Fruit fly (Drosophila melanogaster): Measurements from ENCODE around the gene CG11596.
A peak's percentile ranks its signal among the peaks of the same experiment; 100 is the strongest.

CG11596 gene

DNA sequence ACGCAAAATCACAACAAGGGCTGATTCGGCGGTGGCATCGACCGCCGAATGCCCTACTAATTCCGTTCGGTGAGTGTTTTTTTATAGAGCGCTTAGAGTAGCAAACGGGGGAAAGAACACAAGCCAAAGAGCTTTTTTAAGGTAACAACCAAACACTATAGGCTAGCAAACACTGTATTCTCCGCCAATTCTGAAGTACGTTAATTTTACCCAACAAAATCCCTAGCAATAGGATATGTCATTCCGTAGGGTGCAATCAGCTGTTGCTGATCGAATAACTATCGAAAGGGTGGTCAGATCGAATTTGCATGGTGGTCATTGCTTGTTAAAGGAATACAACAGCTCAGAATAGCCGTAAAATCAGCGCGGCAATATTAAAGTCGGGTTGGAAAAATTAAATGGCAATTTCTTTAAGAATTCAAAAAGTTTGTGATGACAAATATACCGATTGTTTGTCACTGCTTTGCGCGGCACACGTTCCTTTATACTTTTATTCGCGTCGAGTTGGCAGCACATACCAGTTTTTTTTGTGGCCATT lies 19.7 kb upstream of the CG11596 start, which contains the start of gene mip130:
mip130 (plus strand) TSS at position 513 of the 538 bp plus-strand sequence.
- TF ChIP-seq ovo (GFP tag; optimal IDR thresholded peaks at IDR 0.05) (peak; percentile 46), toe (GFP tag; optimal IDR thresholded peaks at IDR 0.05) (peak; percentile 51), CG11617 (GFP tag; optimal IDR thresholded peaks at IDR 0.05) (peak; percentile 81), tj (GFP tag; optimal IDR thresholded peaks at IDR 0.05) (peak; percentile 57), CG33017 (tag; optimal IDR thresholded peaks at IDR 0.05) (peak; percentile 42), Mnt (GFP tag; optimal IDR thresholded peaks at IDR 0.05) (peak; percentile 67), CG12768 (GFP tag; optimal IDR thresholded peaks at IDR 0.05) (peak; percentile 75), Crg-1 (GFP tag; optimal IDR thresholded peaks at IDR 0.05) (peak; percentile 55), Clk (GFP tag; optimal IDR thresholded peaks at IDR 0.05) (no peak), CG7045 (GFP tag; optimal IDR thresholded peaks at IDR 0.05) (peak; percentile 17), CG14711 (tag; optimal IDR thresholded peaks at IDR 0.05) (peak; percentile 70), pad (GFP tag; optimal IDR thresholded peaks at IDR 0.05) (peak; percentile 46), CG5204 (GFP tag; optimal IDR thresholded peaks at IDR 0.05) (peak; percentile 25), cnc (optimal IDR thresholded peaks at IDR 0.05) (no peak), Hr96 (GFP tag; optimal IDR thresholded peaks at IDR 0.05) (peak; percentile 78), CG1620 (GFP tag; optimal IDR thresholded peaks at IDR 0.05) (peak; percentile 50), kay (GFP tag; ENCODE audit: borderline replicate concordance) (no peak), CG7101 (tag; optimal IDR thresholded peaks at IDR 0.05) (peak; percentile 83), bab1 (GFP tag; optimal IDR thresholded peaks at IDR 0.05) (peak; percentile 79), cic (GFP tag; optimal IDR thresholded peaks at IDR 0.05) (no peak)

DNA sequence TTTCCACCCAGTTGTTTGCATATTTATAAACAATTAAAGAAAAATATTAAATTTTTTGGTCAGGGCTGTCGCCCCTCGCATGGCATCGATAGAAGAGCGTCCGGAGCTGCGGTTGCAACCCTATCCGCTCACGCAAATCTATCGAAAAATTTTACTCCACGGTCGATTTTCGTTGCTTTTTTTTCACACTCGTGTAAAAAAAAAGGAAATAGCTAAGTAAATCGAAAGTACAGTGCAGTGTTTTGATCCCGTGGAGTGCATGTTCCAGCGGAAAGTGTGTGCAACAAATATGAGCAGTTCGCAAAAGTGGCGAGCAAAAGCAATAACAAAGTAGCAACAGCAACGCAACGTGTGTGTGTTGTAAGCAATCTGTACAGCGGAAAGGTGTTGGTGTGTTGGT lies 18.7 kb upstream of the CG11596 start, which contains the start of the genes Edem1 and Rbcn-3B:
Edem1 (minus strand) TSS at position 71 of the 400 bp plus-strand sequence.
Rbcn-3B (plus strand) TSS at position 164 of the 400 bp plus-strand sequence.
- TF ChIP-seq CG7101 (tag; optimal IDR thresholded peaks at IDR 0.05) (no peak), CG12768 (GFP tag; optimal IDR thresholded peaks at IDR 0.05) (peak; percentile 7), Mnt (GFP tag; optimal IDR thresholded peaks at IDR 0.05) (peak; percentile 70), bab1 (GFP tag; optimal IDR thresholded peaks at IDR 0.05) (peak; percentile 48), CG14711 (tag; optimal IDR thresholded peaks at IDR 0.05) (peak; percentile 97)

DNA sequence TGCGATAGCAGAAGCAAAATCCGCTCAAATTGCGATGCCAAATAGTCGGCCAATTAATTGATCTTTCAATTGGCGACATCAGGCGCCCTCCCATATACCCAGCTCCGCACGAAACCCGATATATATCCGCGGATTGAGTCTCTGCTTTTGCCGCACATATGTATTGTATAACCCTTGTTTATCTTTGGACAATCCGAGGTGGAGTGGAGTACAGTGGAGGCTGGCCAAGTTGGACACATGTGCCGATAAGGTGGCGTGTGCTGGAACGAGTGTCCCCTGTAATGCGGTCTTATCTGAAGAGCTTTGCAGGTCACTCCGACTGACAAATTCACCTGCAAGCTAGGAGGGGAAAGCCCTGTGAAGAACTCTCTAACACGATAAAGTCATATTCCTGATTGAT lies 17.9 kb upstream of the CG11596 start:
- TF ChIP-seq Mnt (GFP tag; optimal IDR thresholded peaks at IDR 0.05) (peak; percentile 28), cic (GFP tag; optimal IDR thresholded peaks at IDR 0.05) (peak; percentile 20), toe (GFP tag; optimal IDR thresholded peaks at IDR 0.05) (no peak), pad (GFP tag; optimal IDR thresholded peaks at IDR 0.05) (peak; percentile 23)

DNA sequence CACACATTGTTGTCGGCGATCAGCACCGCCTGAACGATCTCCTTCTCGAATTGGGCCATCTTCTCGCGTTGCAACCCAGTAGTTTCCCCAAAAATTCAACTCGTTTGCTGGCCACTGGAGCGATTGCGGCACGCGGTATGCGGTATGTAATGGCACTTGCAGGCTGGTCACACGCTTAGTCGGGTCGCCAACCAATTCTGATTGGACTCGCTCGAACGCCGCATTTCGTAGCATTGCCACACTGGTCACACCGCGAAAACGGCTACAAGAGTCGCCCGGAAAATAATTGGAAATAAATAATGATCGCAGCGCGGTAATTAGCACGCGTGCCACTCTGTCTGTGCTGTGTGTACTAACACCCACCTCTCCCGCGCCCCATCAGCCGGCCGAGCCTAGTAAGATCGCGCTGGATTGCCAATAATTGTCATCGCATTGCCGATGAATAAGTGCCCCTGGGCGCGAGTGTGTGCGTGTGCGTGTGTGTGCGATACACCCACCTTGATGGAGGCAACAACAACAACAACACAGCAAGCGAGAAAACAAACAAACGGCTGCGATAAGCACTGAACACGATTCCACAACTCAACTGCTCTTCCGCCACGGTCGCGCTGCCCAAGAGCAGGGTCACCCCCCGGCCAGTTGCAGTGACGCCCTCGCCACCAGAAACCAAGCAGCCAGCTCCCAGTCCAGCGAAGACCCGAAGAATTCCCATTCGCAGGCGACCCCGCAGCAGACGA lies 4.5 kb upstream of the CG11596 start, which contains the start of the genes eIF2Bepsilon and Ocrl:
eIF2Bepsilon (minus strand) TSS at position 110 of the 737 bp plus-strand sequence.
Ocrl (plus strand) TSS at position 217 of the 737 bp plus-strand sequence.
- no peak for TF ChIP-seq ovo (GFP tag; optimal IDR thresholded peaks at IDR 0.05)
- peak; percentile 25 for TF ChIP-seq CG1620 (GFP tag; optimal IDR thresholded peaks at IDR 0.05)
- TF ChIP-seq CG33017 (tag; optimal IDR thresholded peaks at IDR 0.05): no peak
- no peak for TF ChIP-seq Clk (GFP tag; optimal IDR thresholded peaks at IDR 0.05)
- TF ChIP-seq CG11617 (GFP tag; optimal IDR thresholded peaks at IDR 0.05): no peak
- no peak for TF ChIP-seq CG12768 (GFP tag; optimal IDR thresholded peaks at IDR 0.05)
- TF ChIP-seq CG7045 (GFP tag; optimal IDR thresholded peaks at IDR 0.05): no peak
- TF ChIP-seq Mnt (GFP tag; optimal IDR thresholded peaks at IDR 0.05): peak; percentile 66
- no peak for TF ChIP-seq tj (GFP tag; optimal IDR thresholded peaks at IDR 0.05)
- TF ChIP-seq cic (GFP tag; optimal IDR thresholded peaks at IDR 0.05): peak; percentile 38
- TF ChIP-seq CG7101 (tag; optimal IDR thresholded peaks at IDR 0.05): peak; percentile 15
- peak; percentile 38 for TF ChIP-seq bab1 (GFP tag; optimal IDR thresholded peaks at IDR 0.05)
- no peak for TF ChIP-seq kay (GFP tag; ENCODE audit: borderline replicate concordance)
- peak; percentile 13 for TF ChIP-seq pad (GFP tag; optimal IDR thresholded peaks at IDR 0.05)
- no peak for TF ChIP-seq Hr96 (GFP tag; optimal IDR thresholded peaks at IDR 0.05)
- TF ChIP-seq toe (GFP tag; optimal IDR thresholded peaks at IDR 0.05): no peak
- no peak for TF ChIP-seq cnc (optimal IDR thresholded peaks at IDR 0.05)
- peak; percentile 58 for TF ChIP-seq CG14711 (tag; optimal IDR thresholded peaks at IDR 0.05)
- TF ChIP-seq CG5204 (GFP tag; optimal IDR thresholded peaks at IDR 0.05): no peak
- TF ChIP-seq Crg-1 (GFP tag; optimal IDR thresholded peaks at IDR 0.05): no peak

DNA sequence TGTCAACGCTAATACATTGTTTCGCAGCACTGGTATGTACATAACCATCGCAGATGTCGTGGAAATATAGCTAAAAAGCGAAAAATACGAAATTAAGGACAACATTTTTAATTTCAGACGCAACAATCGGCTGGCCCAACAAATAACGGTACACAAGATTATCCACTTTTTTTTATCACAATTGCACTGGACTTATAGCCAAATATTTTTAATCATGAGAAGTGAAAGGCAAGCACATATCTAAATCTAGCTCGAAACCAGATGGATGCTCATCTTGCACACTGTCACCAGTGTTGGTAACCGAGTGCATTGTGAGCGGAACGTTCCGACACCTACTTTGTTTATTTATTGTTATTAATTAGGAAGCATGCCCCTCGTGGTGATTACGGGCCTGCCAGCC lies 12.5 kb downstream of the CG11596 start, which contains the start of the genes CG3857 and CG3587:
CG3857 (minus strand) TSS at position 21 of the 400 bp plus-strand sequence.
CG3587 (plus strand) TSS at position 288 of the 400 bp plus-strand sequence.
- TF ChIP-seq Clk (GFP tag; optimal IDR thresholded peaks at IDR 0.05): no peak
- no peak for TF ChIP-seq cic (GFP tag; optimal IDR thresholded peaks at IDR 0.05)
- TF ChIP-seq Crg-1 (GFP tag; optimal IDR thresholded peaks at IDR 0.05): peak; percentile 86
- peak; percentile 59 for TF ChIP-seq CG33017 (tag; optimal IDR thresholded peaks at IDR 0.05)
- TF ChIP-seq tj (GFP tag; optimal IDR thresholded peaks at IDR 0.05): peak; percentile 82
- peak; percentile 73 for TF ChIP-seq ovo (GFP tag; optimal IDR thresholded peaks at IDR 0.05)
- TF ChIP-seq CG14711 (tag; optimal IDR thresholded peaks at IDR 0.05): peak; percentile 59
- TF ChIP-seq CG11617 (GFP tag; optimal IDR thresholded peaks at IDR 0.05): peak; percentile 82
- TF ChIP-seq CG7101 (tag; optimal IDR thresholded peaks at IDR 0.05): peak; percentile 82
- TF ChIP-seq kay (GFP tag; ENCODE audit: borderline replicate concordance): no peak
- TF ChIP-seq Hr96 (GFP tag; optimal IDR thresholded peaks at IDR 0.05): peak; percentile 87
- peak; percentile 81 for TF ChIP-seq CG1620 (GFP tag; optimal IDR thresholded peaks at IDR 0.05)
- TF ChIP-seq pad (GFP tag; optimal IDR thresholded peaks at IDR 0.05): peak; percentile 80
- peak; percentile 69 for TF ChIP-seq CG12768 (GFP tag; optimal IDR thresholded peaks at IDR 0.05)
- TF ChIP-seq bab1 (GFP tag; optimal IDR thresholded peaks at IDR 0.05): peak; percentile 78
- peak; percentile 68 for TF ChIP-seq toe (GFP tag; optimal IDR thresholded peaks at IDR 0.05)
- TF ChIP-seq cnc (optimal IDR thresholded peaks at IDR 0.05): no peak
- peak; percentile 54 for TF ChIP-seq CG7045 (GFP tag; optimal IDR thresholded peaks at IDR 0.05)
- TF ChIP-seq CG5204 (GFP tag; optimal IDR thresholded peaks at IDR 0.05): peak; percentile 81
- peak; percentile 86 for TF ChIP-seq Mnt (GFP tag; optimal IDR thresholded peaks at IDR 0.05)
